Worm (Caenorhabditis elegans): ENCODE measurements around the gene F22H10.6.
A peak's percentile ranks its signal among the peaks of the same experiment; 100 is the strongest.

F22H10.6 gene

ce11 chrX:16648773-16649172, 42.4 kb downstream of the F22H10.6 start:
- no peak for TF ChIP-seq lsy-2 (tag; optimal IDR thresholded peaks at IDR 0.05)
- TF ChIP-seq elt-1 (tag; optimal IDR thresholded peaks at IDR 0.05): no peak
- TF ChIP-seq nhr-237 (tag; optimal IDR thresholded peaks at IDR 0.05): no peak
- TF ChIP-seq unc-55 (GFP tag; optimal IDR thresholded peaks at IDR 0.05): peak; percentile 44
- no peak for TF ChIP-seq egl-27 (tag; optimal IDR thresholded peaks at IDR 0.05)

ce11 chrX:16647222-16647621, 43.9 kb downstream of the F22H10.6 start:
- peak; percentile 97 for TF ChIP-seq blmp-1 (tag; optimal IDR thresholded peaks at IDR 0.05; ENCODE audit: insufficient read depth)
- TF ChIP-seq lin-11 (tag; optimal IDR thresholded peaks at IDR 0.05): no peak
- TF ChIP-seq dmd-4 (tag; optimal IDR thresholded peaks at IDR 0.05): no peak
- TF ChIP-seq ZK546.5 (tag; optimal IDR thresholded peaks at IDR 0.05): no peak

- TF ChIP-seq ztf-1 (GFP tag; conservative IDR thresholded peaks at IDR 0.05) (no peak), nhr-6 (tag; optimal IDR thresholded peaks at IDR 0.05) (no peak), fos-1 (tag; optimal IDR thresholded peaks at IDR 0.05) (peak; percentile 79), sma-9 (GFP tag; optimal IDR thresholded peaks at IDR 0.05) (peak; percentile 3), sma-9 (tag; optimal IDR thresholded peaks at IDR 0.05) (no peak)
Measured at ce11 chrX:16644889-16645288, 46.2 kb downstream of the F22H10.6 start.

DNA sequence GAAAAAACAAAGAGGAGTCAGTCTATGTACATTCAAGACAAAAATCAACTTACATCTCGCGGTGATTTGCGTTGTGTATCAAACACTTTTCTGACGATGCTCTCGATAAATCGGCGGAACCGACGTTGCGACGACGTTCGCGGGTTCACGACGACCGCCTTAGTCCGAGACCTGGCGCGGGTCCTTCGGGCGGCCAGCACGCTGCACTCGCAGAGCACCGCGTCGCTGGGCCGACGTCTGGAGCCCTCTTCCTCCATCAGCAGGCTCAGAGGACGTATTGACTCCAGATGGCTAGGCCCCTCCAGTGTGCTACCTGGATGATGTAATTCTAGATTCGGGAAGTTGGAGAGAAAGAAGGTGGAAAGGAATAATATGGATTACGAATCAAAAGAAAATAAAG, 47.9 kb downstream of the F22H10.6 start:
- TF ChIP-seq nhr-237 (tag; optimal IDR thresholded peaks at IDR 0.05): no peak

DNA sequence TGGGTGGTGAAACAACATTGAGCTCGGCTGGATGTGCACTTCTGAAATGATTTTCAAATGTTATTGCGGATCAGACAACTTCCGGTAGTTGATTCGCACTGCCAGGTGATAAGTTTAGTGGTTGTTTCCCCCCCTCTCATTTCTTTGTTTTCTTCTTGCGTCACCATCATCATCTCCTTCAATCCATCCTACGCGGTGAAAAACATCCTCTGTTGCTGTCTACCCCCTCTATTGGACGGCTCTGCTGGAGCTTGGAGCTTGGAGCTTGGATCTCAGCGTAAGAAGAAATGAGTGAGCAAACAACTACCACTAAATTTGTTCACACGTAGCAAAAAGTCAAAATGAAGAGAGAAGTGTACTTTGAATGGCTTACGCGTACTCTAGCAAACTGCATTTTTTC, 49.5 kb downstream of the F22H10.6 start:
- no peak for TF ChIP-seq alr-1 (tag; optimal IDR thresholded peaks at IDR 0.05)
- no peak for TF ChIP-seq mdl-1 (tag; optimal IDR thresholded peaks at IDR 0.05)
- no peak for TF ChIP-seq unc-62 (GFP tag; optimal IDR thresholded peaks at IDR 0.05)
- no peak for TF ChIP-seq ama-1 (optimal IDR thresholded peaks at IDR 0.05)
- no peak for TF ChIP-seq mbf-1 (tag; optimal IDR thresholded peaks at IDR 0.05)
- no peak for TF ChIP-seq lsy-2 (tag; optimal IDR thresholded peaks at IDR 0.05)

Measured in whole organism, L2 larva.